Worm (Caenorhabditis elegans) whole organism, L1 larva: ENCODE data around the gene npax-1.
A peak's percentile ranks its signal among the peaks of the same experiment; 100 is the strongest.

ENCODE experiments used
- C16A3.4 ChIP-seq: fragments of 150-350 bp; optimal IDR thresholded peaks from 2 replicates; lab custom pipeline; 2014; ENCODE audit warnings: missing biosample characterization, missing genetic modification characterization
- F16B12.6 ChIP-seq: fragments of 150-350 bp; optimal IDR thresholded peaks from 2 replicates; lab custom pipeline; 2014; ENCODE audit warnings: missing biosample characterization, missing genetic modification characterization
- aha-1 ChIP-seq: fragments of 150-350 bp; optimal IDR thresholded peaks from 2 replicates; lab custom pipeline; 2014; ENCODE audit warnings: missing biosample characterization, missing genetic modification characterization
- blmp-1 ChIP-seq: fragments of 150-350 bp; optimal IDR thresholded peaks from 2 replicates; lab custom pipeline; 2014; ENCODE audit warnings: missing biosample characterization, missing genetic modification characterization
- ceh-8 ChIP-seq: fragments of 200-800 bp; sonication (Bioruptor generic); optimal IDR thresholded peaks from 2 replicates; lab custom pipeline; 2018; ENCODE audit warnings: mild to moderate bottlenecking, missing genetic modification characterization, moderate library complexity, missing compliant biosample characterization
- dsc-1 ChIP-seq: sonication (generic microtip); optimal IDR thresholded peaks from 2 replicates; lab custom pipeline; 2016; ENCODE audit warnings: mild to moderate bottlenecking, missing genetic modification characterization, missing compliant biosample characterization
- efl-1 ChIP-seq, 4 experiments: fragments of 150-350 bp; optimal IDR thresholded peaks in 3 of 4; peaks in 1 of 4; 1 replicate in 1 of 4; 2 replicates in 3 of 4; lab custom pipeline; 2014; ENCODE audit warnings: missing biosample characterization in 2 of 4, missing genetic modification characterization in 2 of 4, missing genetic modification reagents in 2 of 4
- elt-2 ChIP-seq: sonication (generic microtip); optimal IDR thresholded peaks from 2 replicates; lab custom pipeline; 2016; ENCODE audit warnings: missing genetic modification characterization, mild to moderate bottlenecking, inconsistent platforms, missing compliant biosample characterization, missing genetic modification reagents
- elt-3 ChIP-seq, 6 experiments: fragments of 150-350 bp in 1 of 6; sonication (generic microtip); optimal IDR thresholded peaks; 2 replicates each; lab custom pipeline; 2017 to 2018; ENCODE audit warnings: missing biosample characterization in 6 of 6, missing genetic modification characterization in 6 of 6, inconsistent platforms in 1 of 6
- hpl-2 ChIP-seq: fragments of 150-350 bp; optimal IDR thresholded peaks from 2 replicates; lab custom pipeline; 2014; ENCODE audit warnings: missing biosample characterization, missing genetic modification reagents, missing genetic modification characterization
- lin-14 ChIP-seq: fragments of 200-800 bp; sonication (Bioruptor generic); optimal IDR thresholded peaks from 2 replicates; lab custom pipeline; 2018; ENCODE audit warnings: mild to moderate bottlenecking, missing genetic modification characterization, moderate library complexity, missing compliant biosample characterization
- lin-35 ChIP-seq, 2 experiments: fragments of 150-350 bp; optimal IDR thresholded peaks; 2 replicates each; lab custom pipeline; 2014; ENCODE audit warnings: missing biosample characterization in 2 of 2, missing genetic modification characterization in 2 of 2, missing genetic modification reagents in 2 of 2
- lin-39 ChIP-seq: fragments of 150-350 bp; optimal IDR thresholded peaks from 2 replicates; lab custom pipeline; 2014; ENCODE audit warnings: missing biosample characterization, missing genetic modification reagents, missing genetic modification characterization
- lsy-2 ChIP-seq, 2 experiments: fragments of 150-350 bp; optimal IDR thresholded peaks; 2 replicates each; lab custom pipeline; 2014; ENCODE audit warnings: missing biosample characterization in 2 of 2, missing genetic modification characterization in 2 of 2
- mep-1 ChIP-seq: fragments of 150-350 bp; optimal IDR thresholded peaks from 2 replicates; lab custom pipeline; 2014; ENCODE audit warnings: missing biosample characterization, missing genetic modification characterization
- nhr-12 ChIP-seq: sonication (generic microtip); optimal IDR thresholded peaks from 2 replicates; lab custom pipeline; 2017; ENCODE audit warnings: missing biosample characterization, missing genetic modification characterization
- nhr-19 ChIP-seq: fragments of 200-800 bp; sonication (Bioruptor generic); conservative IDR thresholded peaks from 2 replicates; pipeline ENCODE4 v1.3.6; 2022; ENCODE audit warnings: missing genetic modification characterization, missing compliant biosample characterization
- nhr-20 ChIP-seq: sonication (generic microtip); optimal IDR thresholded peaks from 2 replicates; lab custom pipeline; 2016; ENCODE audit warnings: mild to moderate bottlenecking, missing genetic modification characterization, missing compliant biosample characterization
- nhr-77 ChIP-seq: fragments of 150-350 bp; optimal IDR thresholded peaks from 2 replicates; lab custom pipeline; 2014; ENCODE audit warnings: missing biosample characterization, missing genetic modification characterization
- nhr-85 ChIP-seq: sonication (generic microtip); peaks from one replicate; lab custom pipeline; 2016; ENCODE audit warnings: missing genetic modification characterization, inconsistent platforms, missing compliant biosample characterization
- nhr-90 ChIP-seq: sonication (generic microtip); optimal IDR thresholded peaks from 2 replicates; lab custom pipeline; 2016; ENCODE audit warnings: mild to moderate bottlenecking, missing genetic modification characterization, missing compliant biosample characterization; ENCODE audit not compliant: poor library complexity
- skn-1 ChIP-seq: fragments of 150-350 bp; optimal IDR thresholded peaks from 2 replicates; lab custom pipeline; 2014; ENCODE audit warnings: missing biosample characterization, missing genetic modification characterization
- swsn-7 ChIP-seq: sonication (generic microtip); optimal IDR thresholded peaks from 2 replicates; lab custom pipeline; 2016; ENCODE audit warnings: missing genetic modification characterization, missing compliant biosample characterization
- tlp-1 ChIP-seq: fragments of 150-350 bp; optimal IDR thresholded peaks from 2 replicates; lab custom pipeline; 2014; ENCODE audit warnings: missing biosample characterization, missing genetic modification characterization
- unc-30 ChIP-seq: sonication (generic microtip); optimal IDR thresholded peaks from 2 replicates; lab custom pipeline; 2017; ENCODE audit warnings: missing biosample characterization, missing genetic modification characterization
- xbp-1 ChIP-seq: sonication (generic microtip); optimal IDR thresholded peaks from 2 replicates; lab custom pipeline; 2016; ENCODE audit warnings: missing genetic modification characterization, missing compliant biosample characterization
- zip-4 ChIP-seq: fragments of 200-800 bp; sonication (Bioruptor generic); optimal IDR thresholded peaks from 2 replicates; lab custom pipeline; 2018; ENCODE audit warnings: mild to moderate bottlenecking, missing genetic modification characterization, moderate library complexity, missing compliant biosample characterization
- ztf-4 ChIP-seq: fragments of 150-350 bp; optimal IDR thresholded peaks from 2 replicates; lab custom pipeline; 2014; ENCODE audit warnings: missing biosample characterization, missing genetic modification characterization

The npax-1 gene

ce11 chrII:7301670-7302151 lies 29.4 kb downstream of the npax-1 start, which contains the start of gene cul-4 (continued):
- peak; percentile 80 for TF ChIP-seq swsn-7
- TF ChIP-seq lin-39 (tag; lab: Kevin White, UChicago), result peak; percentile 37
- peak; percentile 85 for TF ChIP-seq xbp-1 (tag; lab: Kevin White, UChicago)
- TF ChIP-seq mep-1, result peak; percentile 90
- no peak for TF ChIP-seq tlp-1
- TF ChIP-seq, all 84 proteins: peak for 45

DNA sequence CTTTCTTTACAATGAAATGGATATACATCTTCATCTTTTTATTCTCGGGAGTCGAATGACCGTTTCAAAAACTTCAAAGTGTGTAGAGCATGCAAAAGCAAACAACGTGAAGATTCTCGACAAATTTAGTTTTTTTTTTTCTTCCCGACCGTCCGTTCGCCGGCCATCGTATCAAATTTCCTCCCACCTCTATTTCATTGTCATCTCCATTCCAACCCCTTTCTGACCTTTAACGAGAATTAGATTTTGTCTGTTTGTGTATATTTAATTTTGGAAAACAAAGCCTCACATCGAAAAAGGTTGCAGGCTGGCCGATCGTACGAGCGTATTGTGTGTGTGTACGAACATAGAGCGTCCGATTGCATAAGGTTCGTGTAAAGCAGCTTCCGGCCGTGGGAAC lies 32.1 kb downstream of the npax-1 start, which contains the start of gene C30G12.1:
C30G12.1 (plus strand) TSS at position 301 of the 400 bp plus-strand sequence.
- TF ChIP-seq efl-1 (optimal IDR thresholded peaks at IDR 0.05; lab: Kevin White, UChicago) (no peak), efl-1 (GFP tag; optimal IDR thresholded peaks at IDR 0.05 in 1 of 2; lab: Kevin White, UChicago) (peak in 1 of 2 experiments; percentile 17), aha-1 (no peak)

DNA sequence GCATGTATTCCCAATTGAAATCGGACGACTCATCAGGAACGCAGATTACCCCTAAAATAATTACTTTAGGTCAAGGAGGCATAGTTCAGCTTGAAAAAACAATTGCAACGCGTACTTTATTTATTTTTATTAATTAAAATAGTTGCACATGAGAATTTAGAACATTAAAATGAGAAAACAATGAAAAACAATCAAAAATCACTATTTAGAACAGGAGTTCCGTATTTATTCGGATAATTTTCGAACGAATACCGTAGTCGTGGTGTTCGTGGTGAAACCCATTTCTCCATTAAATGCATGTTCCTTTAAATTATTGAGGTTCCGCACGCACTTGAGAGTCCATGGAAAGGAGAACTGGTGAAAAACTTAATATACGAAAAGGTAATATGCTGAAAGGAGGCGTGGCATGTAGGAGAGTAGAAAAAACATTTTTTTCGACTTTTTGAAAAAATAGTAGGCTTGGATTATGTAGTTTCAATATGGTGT lies 32.9 kb downstream of the npax-1 start, which contains the start of gene puf-8:
puf-8 (minus strand) TSS at position 51 of the 486 bp plus-strand sequence.
- TF ChIP-seq zip-4 (GFP tag; lab: Kevin White, UChicago), result no peak
- TF ChIP-seq lin-39 (tag; lab: Kevin White, UChicago), result no peak
- no peak for TF ChIP-seq F16B12.6 (tag; lab: Kevin White, UChicago)

ce11 chrII:7295917-7296316 lies 35.2 kb downstream of the npax-1 start, which contains the start of gene C30G12.6:
TSS of gene C30G12.6 (minus strand) at chrII:7296017.
- TF ChIP-seq hpl-2 (no peak), nhr-85 (tag; lab: Kevin White, UChicago) (peak; percentile 14)

- TF ChIP-seq nhr-77 (no peak), elt-2 (tag; lab: Kevin White, UChicago) (peak; percentile 61)
- TF ChIP-seq, all 84 proteins: peak for 1
These were observed 41.1 kb downstream of the npax-1 start, which contains the start of gene C30G12.2 for ce11 chrII:7289923-7290476. TSS of gene C30G12.2 (plus strand) at chrII:7290426.

ce11 chrII:7287709-7288108 lies 43.4 kb downstream of the npax-1 start:
- TF ChIP-seq nhr-12 (tag; lab: Kevin White, UChicago) (no peak), ceh-8 (GFP tag; lab: Kevin White, UChicago) (no peak), nhr-77 (no peak), efl-1 (optimal IDR thresholded peaks at IDR 0.05; lab: Kevin White, UChicago) (no peak), efl-1 (GFP tag; optimal IDR thresholded peaks at IDR 0.05 in 1 of 2; lab: Kevin White, UChicago) (peak in 1 of 2 experiments; percentile 82), nhr-20 (tag; lab: Kevin White, UChicago) (peak; percentile 68), lsy-2 (tag; optimal IDR thresholded peaks at IDR 0.05; lab: Kevin White, UChicago) (no peak), skn-1 (tag; lab: Kevin White, UChicago) (peak; percentile 0), lin-14 (peak; percentile 59), elt-2 (tag; lab: Kevin White, UChicago) (peak; percentile 53), nhr-19 (GFP tag; lab: Robert Waterston, UW) (peak; percentile 47), C16A3.4 (peak; percentile 8), dsc-1 (tag; lab: Kevin White, UChicago) (no peak), elt-3 (tag; optimal IDR thresholded peaks at IDR 0.05; lab: Kevin White, UChicago) (peak in 5 of 6 experiments; percentile 50 to 97 (median 72)), nhr-90 (peak; percentile 47), lin-35 (GFP tag; optimal IDR thresholded peaks at IDR 0.05; lab: Kevin White, UChicago) (peak in 1 of 2 experiments; percentile 57), nhr-85 (tag; lab: Kevin White, UChicago) (peak; percentile 77), zip-4 (GFP tag; lab: Kevin White, UChicago) (peak; percentile 14), blmp-1 (tag; lab: Kevin White, UChicago) (peak; percentile 37), unc-30 (tag; lab: Kevin White, UChicago) (no peak), ztf-4 (tag; lab: Kevin White, UChicago) (no peak)
